Worm (Caenorhabditis elegans) whole organism, mixed stage, embryonic: ENCODE data around the gene slc-25A32.

Source experiments
- unc-62 ChIP-seq: fragments of 150-350 bp; optimal IDR thresholded peaks from 2 replicates; lab custom pipeline; 2014; ENCODE audit warnings: missing biosample characterization, missing genetic modification reagents, missing genetic modification characterization
- ztf-11 ChIP-seq: fragments of 150-350 bp; optimal IDR thresholded peaks from 2 replicates; lab custom pipeline; 2014; ENCODE audit warnings: missing biosample characterization, missing genetic modification characterization

DNA sequence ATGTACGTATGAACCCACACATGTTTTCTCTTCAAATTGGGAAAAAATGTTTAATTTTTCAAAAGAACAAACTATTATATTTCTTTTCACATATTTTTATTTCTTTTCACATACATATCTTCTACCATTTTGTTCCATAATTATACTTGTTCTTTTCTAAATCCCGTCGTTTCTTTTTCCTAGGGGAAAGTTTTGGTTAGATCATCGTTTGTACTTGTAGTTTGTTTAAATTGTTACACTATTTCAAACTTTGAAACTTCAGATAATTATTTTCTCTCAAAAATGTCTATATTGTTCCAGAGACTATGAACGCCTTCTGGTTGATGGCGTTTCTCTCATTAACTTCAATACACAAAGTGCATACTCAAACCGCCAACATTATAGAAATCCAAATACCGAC is 20.1 kb upstream of the slc-25A32 start, which contains the start of gene F35C11.7:
- TF ChIP-seq unc-62 (GFP tag; lab: Kevin White, UChicago), result no peak
- no peak for TF ChIP-seq ztf-11 (tag; lab: Kevin White, UChicago)
